Worm (Caenorhabditis elegans): ENCODE data around the gene jmjd-2.

- peak; percentile 76 for TF ChIP-seq hmg-4 (GFP tag; optimal IDR thresholded peaks at IDR 0.05)
- peak; percentile 95 for TF ChIP-seq ama-1 (optimal IDR thresholded peaks at IDR 0.05)
- no peak for TF ChIP-seq ceh-13 (GFP tag; optimal IDR thresholded peaks at IDR 0.05)
- peak; percentile 20 for TF ChIP-seq ets-7 (tag; optimal IDR thresholded peaks at IDR 0.05)
- TF ChIP-seq hmbx-1 (tag; optimal IDR thresholded peaks at IDR 0.05), result no peak
- peak; percentile 73 for TF ChIP-seq flt-1 (GFP tag; IDR thresholded peaks at IDR 0.05)
- peak; percentile 14 for TF ChIP-seq ceh-36 (tag; optimal IDR thresholded peaks at IDR 0.05)
- no peak for TF ChIP-seq tbx-37 (GFP tag; conservative IDR thresholded peaks at IDR 0.05)
Measured at ce11 chrII:14249489-14249888, 6.1 kb upstream of the jmjd-2 start.
